Fruit fly (Drosophila melanogaster) whole organism, embryonic: ENCODE data around the gene CG6901.
A peak's percentile ranks its signal among the peaks of the same experiment; 100 is the strongest.

Experiments used
- Bdp1 ChIP-seq: fragments of 200-800 bp; sonication (Bioruptor generic); optimal IDR thresholded peaks from 3 replicates; lab custom pipeline; 2016; ENCODE audit warnings: missing biosample characterization, missing genetic modification characterization
- BtbVII ChIP-seq: fragments of 200-800 bp; sonication (Bioruptor generic); optimal IDR thresholded peaks from 3 replicates; lab custom pipeline; 2017; ENCODE audit warnings: missing biosample characterization, mild to moderate bottlenecking, missing genetic modification characterization
- CG11695 ChIP-seq: fragments of 200-800 bp; sonication (Bioruptor generic); IDR thresholded peaks from 3 replicates; pipeline ENCODE4 v1.3.6; 2022; ENCODE audit warnings: missing biosample characterization, missing genetic modification characterization
- CG12071 ChIP-seq: fragments of 200-800 bp; sonication (Bioruptor generic); optimal IDR thresholded peaks from 3 replicates; lab custom pipeline; 2018; ENCODE audit warnings: missing biosample characterization, mild to moderate bottlenecking, missing genetic modification characterization
- CG13287 ChIP-seq: fragments of 200-800 bp; sonication (Bioruptor generic); IDR thresholded peaks from 2 replicates; pipeline ENCODE4 v1.3.6; 2022; ENCODE audit warnings: missing biosample characterization, missing genetic modification characterization; ENCODE audit not compliant: partially characterized antibody
- CG15601 ChIP-seq: fragments of 200-800 bp; sonication (Bioruptor generic); optimal IDR thresholded peaks from 3 replicates; lab custom pipeline; 2019; ENCODE audit warnings: missing biosample characterization, mild to moderate bottlenecking, missing genetic modification characterization, moderate library complexity
- CG1602 ChIP-seq: fragments of 200-800 bp; sonication (Bioruptor generic); optimal IDR thresholded peaks from 3 replicates; lab custom pipeline; 2016; ENCODE audit warnings: missing biosample characterization, missing genetic modification characterization
- CG1603 ChIP-seq: fragments of 200-800 bp; sonication (Bioruptor generic); optimal IDR thresholded peaks from 2 replicates; lab custom pipeline; 2019; ENCODE audit warnings: missing biosample characterization, mild to moderate bottlenecking, missing genetic modification characterization, moderate library complexity
- CG17568 ChIP-seq: fragments of 200-800 bp; sonication (Bioruptor generic); optimal IDR thresholded peaks from 2 replicates; lab custom pipeline; 2018; ENCODE audit warnings: missing biosample characterization, mild to moderate bottlenecking, missing genetic modification characterization, moderate library complexity
- CG17612 ChIP-seq: fragments of 200-800 bp; sonication (Bioruptor generic); IDR thresholded peaks from 2 replicates; pipeline ENCODE4 v1.3.6; 2022; ENCODE audit warnings: missing biosample characterization, missing genetic modification characterization
- CG17802 ChIP-seq: fragments of 200-800 bp; sonication (Bioruptor generic); optimal IDR thresholded peaks from 2 replicates; lab custom pipeline; 2018; ENCODE audit warnings: missing biosample characterization, mild to moderate bottlenecking, missing genetic modification characterization, moderate library complexity
- CG18011 ChIP-seq: fragments of 200-800 bp; sonication (Bioruptor generic); optimal IDR thresholded peaks from 2 replicates; lab custom pipeline; 2017; ENCODE audit warnings: missing biosample characterization, missing genetic modification characterization, mild to moderate bottlenecking, moderate library complexity, missing genotype
- CG18476 ChIP-seq: fragments of 200-800 bp; sonication (Bioruptor generic); optimal IDR thresholded peaks from 2 replicates; lab custom pipeline; 2016; ENCODE audit warnings: missing biosample characterization, mild to moderate bottlenecking, missing genetic modification characterization
- CG2202 ChIP-seq: fragments of 200-800 bp; sonication (Bioruptor generic); optimal IDR thresholded peaks from 2 replicates; lab custom pipeline; 2018; ENCODE audit warnings: missing biosample characterization, mild to moderate bottlenecking, missing genetic modification characterization
- CG3065 ChIP-seq: fragments of 200-800 bp; sonication (Bioruptor generic); optimal IDR thresholded peaks from 2 replicates; lab custom pipeline; 2016; ENCODE audit warnings: missing biosample characterization, missing genetic modification characterization
- CG31224 ChIP-seq: fragments of 200-800 bp; sonication (Bioruptor generic); IDR thresholded peaks from 2 replicates; pipeline ENCODE4 v1.3.6; 2022; ENCODE audit warnings: missing biosample characterization, missing genetic modification characterization
- CG4328 ChIP-seq: fragments of 200-800 bp; sonication (Bioruptor generic); optimal IDR thresholded peaks from 3 replicates; lab custom pipeline; 2017; ENCODE audit warnings: missing biosample characterization, missing genetic modification reagents, missing genetic modification characterization
- CG4707 ChIP-seq: fragments of 200-800 bp; sonication (Bioruptor generic); optimal IDR thresholded peaks from 2 replicates; lab custom pipeline; 2018; ENCODE audit warnings: missing biosample characterization, mild to moderate bottlenecking, missing genetic modification characterization, moderate library complexity
- CHES-1-like ChIP-seq: fragments of 200-800 bp; sonication (Bioruptor generic); optimal IDR thresholded peaks from 2 replicates; lab custom pipeline; 2016; ENCODE audit warnings: missing biosample characterization, missing genetic modification characterization
- CoRest ChIP-seq: fragments of 200-800 bp; sonication (Bioruptor generic); optimal IDR thresholded peaks from 3 replicates; lab custom pipeline; 2018; ENCODE audit warnings: missing biosample characterization, mild to moderate bottlenecking, missing genetic modification characterization, moderate library complexity
- D19A ChIP-seq: fragments of 200-800 bp; optimal IDR thresholded peaks from 3 replicates; lab custom pipeline; 2019; ENCODE audit warnings: missing biosample characterization, mild to moderate bottlenecking, missing genetic modification characterization, moderate library complexity
- Elba2 ChIP-seq: fragments of 200-800 bp; sonication (Bioruptor generic); optimal IDR thresholded peaks from 3 replicates; lab custom pipeline; 2016; ENCODE audit warnings: missing biosample characterization, missing genetic modification characterization
- Myb ChIP-seq: fragments of 200-800 bp; sonication (Bioruptor generic); optimal IDR thresholded peaks from 2 replicates; lab custom pipeline; 2016; ENCODE audit warnings: missing biosample characterization, missing genetic modification characterization
- Nf-YA ChIP-seq: fragments of 200-800 bp; sonication (Bioruptor generic); IDR thresholded peaks from 2 replicates; pipeline ENCODE4 v1.3.6; 2022; ENCODE audit warnings: missing biosample characterization, missing genetic modification characterization
- Sin3A ChIP-seq: fragments of >200 bp; optimal IDR thresholded peaks from 2 replicates; lab custom pipeline; 2018
- Six4 ChIP-seq: fragments of 200-800 bp; sonication (Bioruptor generic); optimal IDR thresholded peaks from 2 replicates; lab custom pipeline; 2016; ENCODE audit warnings: missing biosample characterization, missing genetic modification characterization
- bcd ChIP-seq: fragments of 200-800 bp; sonication (Bioruptor generic); optimal IDR thresholded peaks from 2 replicates; lab custom pipeline; 2017; ENCODE audit warnings: missing biosample characterization, mild to moderate bottlenecking, missing genetic modification characterization
- bowl ChIP-seq: fragments of 200-800 bp; sonication (Bioruptor generic); IDR thresholded peaks from 2 replicates; pipeline ENCODE4 v1.3.6; 2022; ENCODE audit warnings: missing biosample characterization, missing genetic modification characterization
- crol ChIP-seq: fragments of 200-800 bp; sonication (Bioruptor generic); IDR thresholded peaks from 2 replicates; pipeline ENCODE4 v1.3.6; 2022; ENCODE audit warnings: missing biosample characterization, missing genetic modification characterization
- dmrt99B ChIP-seq: fragments of 200-800 bp; sonication (Bioruptor generic); optimal IDR thresholded peaks from 2 replicates; lab custom pipeline; 2018; ENCODE audit warnings: missing biosample characterization, mild to moderate bottlenecking, missing genetic modification characterization, moderate library complexity
- gce ChIP-seq: fragments of 200-800 bp; sonication (Bioruptor generic); IDR thresholded peaks from 3 replicates; pipeline ENCODE4 v1.3.6; 2022; ENCODE audit warnings: missing biosample characterization, missing genetic modification characterization
- jing ChIP-seq: fragments of 200-800 bp; sonication (Bioruptor generic); optimal IDR thresholded peaks from 2 replicates; lab custom pipeline; 2018; ENCODE audit warnings: missing biosample characterization, mild to moderate bottlenecking, missing genetic modification characterization
- kni ChIP-seq: fragments of 200-800 bp; sonication (Bioruptor generic); optimal IDR thresholded peaks from 3 replicates; lab custom pipeline; 2017; ENCODE audit warnings: mild to moderate bottlenecking, missing biosample characterization, missing genetic modification reagents, missing genetic modification characterization
- knrl ChIP-seq: fragments of 200-800 bp; sonication (Bioruptor generic); IDR thresholded peaks from 3 replicates; pipeline ENCODE4 v1.3.6; 2022; ENCODE audit warnings: missing biosample characterization, missing genetic modification characterization; ENCODE audit not compliant: partially characterized antibody
- lov ChIP-seq, 2 experiments: fragments of 200-800 bp in 1 of 2; fragments of >200 bp in 1 of 2; sonication (Bioruptor generic) in 1 of 2; IDR thresholded peaks in 1 of 2; optimal IDR thresholded peaks in 1 of 2; 2 replicates in 1 of 2; 3 replicates in 1 of 2; pipeline versions ENCODE4 v1.3.6 to Lab custom; 2017 to 2022; ENCODE audit warnings: missing biosample characterization in 1 of 2, missing genetic modification characterization in 1 of 2
- oc ChIP-seq: fragments of 200-800 bp; sonication (Bioruptor generic); optimal IDR thresholded peaks from 2 replicates; lab custom pipeline; 2018; ENCODE audit warnings: missing biosample characterization, mild to moderate bottlenecking, missing genetic modification characterization, moderate library complexity
- pb ChIP-seq: fragments of 200-800 bp; sonication (Bioruptor generic); optimal IDR thresholded peaks from 3 replicates; lab custom pipeline; 2016; ENCODE audit warnings: missing biosample characterization, missing genetic modification characterization
- ro ChIP-seq: fragments of 200-800 bp; sonication (Bioruptor generic); IDR thresholded peaks from 2 replicates; pipeline ENCODE4 v1.3.6; 2022; ENCODE audit warnings: missing biosample characterization, missing genetic modification characterization
- slou ChIP-seq: fragments of 200-800 bp; sonication (Bioruptor generic); optimal IDR thresholded peaks from 3 replicates; lab custom pipeline; 2016; ENCODE audit warnings: missing biosample characterization, missing genetic modification characterization
- stwl ChIP-seq: fragments of 200-800 bp; sonication (Bioruptor generic); optimal IDR thresholded peaks from 3 replicates; lab custom pipeline; 2018; ENCODE audit warnings: missing biosample characterization, mild to moderate bottlenecking, missing genetic modification characterization, moderate library complexity
- toy ChIP-seq: fragments of 200-800 bp; sonication (Bioruptor generic); IDR thresholded peaks from 2 replicates; pipeline ENCODE4 v1.3.6; 2022; ENCODE audit warnings: missing biosample characterization, missing genetic modification characterization
- wdn ChIP-seq: fragments of 200-800 bp; sonication (Bioruptor generic); IDR thresholded peaks from 2 replicates; pipeline ENCODE4 v1.3.6; 2022; ENCODE audit warnings: missing biosample characterization, missing genetic modification characterization
- z ChIP-seq: fragments of 200-800 bp; sonication (Bioruptor generic); IDR thresholded peaks from 3 replicates; pipeline ENCODE4 v1.3.6; 2022; ENCODE audit warnings: missing biosample characterization, missing genetic modification characterization
- zen ChIP-seq: fragments of 200-800 bp; sonication (Bioruptor generic); optimal IDR thresholded peaks from 3 replicates; lab custom pipeline; 2018; ENCODE audit warnings: missing biosample characterization, mild to moderate bottlenecking, missing genetic modification characterization, moderate library complexity

The CG6901 gene

DNA sequence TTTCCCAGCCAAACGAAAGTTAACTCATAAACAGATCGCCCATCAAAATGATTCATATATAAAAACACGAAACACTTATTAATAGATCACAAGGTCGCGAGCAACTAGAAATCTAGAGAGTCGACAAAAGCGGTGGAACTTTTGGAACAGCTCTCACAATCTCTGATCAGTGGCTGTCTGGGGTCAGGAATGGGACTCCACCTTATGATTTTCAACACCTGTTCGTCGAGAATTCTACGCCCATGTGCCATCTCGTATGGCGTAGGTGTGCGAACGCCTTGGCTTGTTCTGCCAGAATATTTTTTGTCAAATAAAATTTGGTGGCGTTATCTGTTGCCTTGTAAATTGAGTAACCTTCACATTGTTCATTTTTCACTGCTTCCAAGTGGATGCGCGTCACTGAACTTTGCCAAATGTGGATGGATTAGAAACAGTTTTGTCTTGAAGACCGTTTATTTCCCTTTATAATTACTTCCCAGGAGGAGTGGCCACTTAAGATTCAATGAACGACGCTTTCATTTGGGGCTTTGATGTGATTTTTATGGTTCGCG lies 32.3 kb downstream of the CG6901 start (continued):
- TF ChIP-seq Bdp1, result no peak
- TF ChIP-seq knrl (GFP tag; lab: Robert Waterston, UW), result no peak
- no peak for TF ChIP-seq gce (GFP tag; lab: Robert Waterston, UW)
- TF ChIP-seq wdn (GFP tag; lab: Robert Waterston, UW), result peak; percentile 61
- peak; percentile 55; the same call in 1 of the 2 replicates for TF ChIP-seq toy (GFP tag; lab: Robert Waterston, UW)
- no peak for TF ChIP-seq Nf-YA (GFP tag; lab: Robert Waterston, UW)
- no peak for TF ChIP-seq Six4 (GFP tag; lab: Kevin White, UChicago)
- TF ChIP-seq kni (GFP tag; lab: Kevin White, UChicago), result no peak
- no peak for TF ChIP-seq CG17568
- TF ChIP-seq CG11695, result no peak; the same call in 2 of the 3 replicates
- TF ChIP-seq pb (GFP tag; lab: Kevin White, UChicago), result no peak
- TF ChIP-seq Sin3A (lab: Kevin White, UChicago), result no peak
- TF ChIP-seq CG18011, result no peak
- TF ChIP-seq Elba2 (GFP tag; lab: Kevin White, UChicago), result no peak
- no peak for TF ChIP-seq ro
- TF ChIP-seq CG17802 (tag; lab: Kevin White, UChicago), result no peak
- TF ChIP-seq CG4707 (GFP tag; lab: Kevin White, UChicago), result no peak
- no peak for TF ChIP-seq bcd (GFP tag; lab: Kevin White, UChicago)
- no peak for TF ChIP-seq D19A
- no peak for TF ChIP-seq zen (tag; lab: Kevin White, UChicago)
- peak; percentile 44 for TF ChIP-seq CHES-1-like
- TF ChIP-seq z (GFP tag; lab: Robert Waterston, UW), result no peak
- TF ChIP-seq CG31224, result no peak
- no peak for TF ChIP-seq CG2202 (tag; lab: Kevin White, UChicago)
- no peak for TF ChIP-seq slou (GFP tag; lab: Kevin White, UChicago)
- no peak for TF ChIP-seq jing
- peak; percentile 10 for TF ChIP-seq BtbVII (GFP tag; lab: Kevin White, UChicago)
- no peak for TF ChIP-seq CG1603 (tag; lab: Kevin White, UChicago)
- TF ChIP-seq bowl (GFP tag; lab: Robert Waterston, UW), result 0 out of 2 replicates have a peak, but pooled peaks have one; percentile 22
- no peak for TF ChIP-seq CoRest (tag; lab: Kevin White, UChicago)
- TF ChIP-seq crol (GFP tag; lab: Robert Waterston, UW), result no peak
- no peak for TF ChIP-seq CG3065 (GFP tag; lab: Kevin White, UChicago)
- no peak for TF ChIP-seq stwl (tag; lab: Kevin White, UChicago)
- no peak for TF ChIP-seq dmrt99B
- TF ChIP-seq CG18476, result no peak
- no peak for TF ChIP-seq lov (optimal IDR thresholded peaks at IDR 0.05; lab: Kevin White, UChicago)
- 0 out of 3 replicates have a peak, but pooled peaks have one; percentile 17 for TF ChIP-seq lov (GFP tag; IDR thresholded peaks at IDR 0.05; lab: Robert Waterston, UW)
- no peak for TF ChIP-seq CG15601 (tag; lab: Kevin White, UChicago)
- no peak for TF ChIP-seq CG17612
- peak; percentile 15 for TF ChIP-seq CG4328 (GFP tag; lab: Kevin White, UChicago)
- TF ChIP-seq oc, result no peak
- TF ChIP-seq CG1602, result no peak
- TF ChIP-seq CG13287 (GFP tag; lab: Robert Waterston, UW), result no peak
- peak; percentile 47 for TF ChIP-seq CG12071 (GFP tag; lab: Kevin White, UChicago)
- TF ChIP-seq Myb (GFP tag; lab: Kevin White, UChicago), result peak; percentile 5
